Fruit fly (Drosophila melanogaster): Measurements from ENCODE around the gene Ugt307A1.

Ugt307A1 gene

DNA sequence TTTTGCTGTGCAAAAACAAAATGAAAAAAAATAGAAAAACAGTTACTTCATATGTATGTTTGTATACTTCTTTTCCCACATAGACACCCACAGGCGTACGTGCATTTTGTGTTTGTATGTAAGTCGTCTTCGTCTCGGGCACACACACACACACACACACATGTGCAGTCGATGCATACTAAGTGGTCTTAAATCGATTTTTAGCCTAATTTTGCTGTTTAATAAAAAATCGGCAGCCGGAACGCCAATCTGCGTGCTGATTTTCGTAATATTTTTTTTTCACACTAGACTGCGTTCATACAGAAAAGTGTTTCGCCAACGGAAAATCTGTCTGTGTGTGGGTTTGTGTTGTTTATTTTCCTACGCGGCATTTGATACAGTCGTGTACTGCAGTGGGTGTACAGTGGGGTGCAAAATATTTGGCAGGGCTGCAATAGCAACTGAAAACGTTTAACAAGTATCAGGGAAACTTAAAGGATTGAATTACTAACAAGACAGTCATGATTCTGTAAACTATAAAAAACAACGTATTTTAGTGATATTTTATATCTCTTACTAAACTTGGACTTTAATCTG is 34.6 kb upstream of the Ugt307A1 start (continued):
- no peak for TF ChIP-seq CG33557 (GFP tag; optimal IDR thresholded peaks at IDR 0.05)
- TF ChIP-seq HHEX (GFP tag; optimal IDR thresholded peaks at IDR 0.05), result peak; percentile 51
- no peak for TF ChIP-seq CG10321 (GFP tag; IDR thresholded peaks at IDR 0.05)
- TF ChIP-seq esg (GFP tag; conservative IDR thresholded peaks at IDR 0.05), result no peak

DNA sequence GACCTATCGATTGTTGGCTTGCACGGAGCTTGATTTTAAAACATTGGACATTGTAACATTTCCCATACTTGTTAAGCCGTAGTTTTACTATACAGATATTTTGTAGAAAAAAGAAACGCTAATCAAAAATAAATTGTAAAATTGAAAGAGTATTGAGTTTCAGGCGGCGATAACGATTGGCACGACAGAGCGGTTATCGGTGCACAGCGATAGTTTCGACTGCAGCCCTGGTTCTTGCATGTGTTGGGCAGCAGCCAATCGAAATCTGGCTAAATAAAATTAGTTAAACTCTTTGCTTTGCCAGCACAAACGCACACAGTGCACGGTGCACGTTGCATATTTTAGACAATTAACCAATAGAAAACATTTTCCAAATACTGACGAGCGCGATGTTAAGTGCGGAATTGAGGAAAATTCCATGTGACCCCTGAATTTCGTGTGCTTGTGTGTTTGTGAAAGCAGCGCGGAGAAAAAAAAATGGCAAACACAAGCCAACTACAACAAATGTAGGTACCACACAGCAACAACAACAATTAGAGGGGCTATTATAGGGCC is 29.9 kb upstream of the Ugt307A1 start, which contains the start of gene milt:
TSS of gene milt (plus strand) at position 51 of the 555 bp plus-strand sequence.
- TF ChIP-seq unc-4 (GFP tag; IDR thresholded peaks at IDR 0.05; ENCODE audit: partially characterized antibody), result peak; percentile 82
- TF ChIP-seq hbn (GFP tag; IDR thresholded peaks at IDR 0.05; ENCODE audit: partially characterized antibody), result peak; percentile 77
- no peak for TF ChIP-seq Oli (tag; optimal IDR thresholded peaks at IDR 0.05)
- no peak for TF ChIP-seq lov (optimal IDR thresholded peaks at IDR 0.05)
- TF ChIP-seq lov (GFP tag; IDR thresholded peaks at IDR 0.05), result no peak
- peak; percentile 53 for TF ChIP-seq ems (GFP tag; optimal IDR thresholded peaks at IDR 0.05)
- no peak for TF ChIP-seq gt (GFP tag; IDR thresholded peaks at IDR 0.05)
- TF ChIP-seq CG3838 (GFP tag; optimal IDR thresholded peaks at IDR 0.05), result no peak
- TF ChIP-seq stwl (tag; optimal IDR thresholded peaks at IDR 0.05), result peak; percentile 82
- TF ChIP-seq BtbVII (GFP tag; optimal IDR thresholded peaks at IDR 0.05), result no peak
- TF ChIP-seq pum (GFP tag; optimal IDR thresholded peaks at IDR 0.05), result no peak
- TF ChIP-seq ind (GFP tag; optimal IDR thresholded peaks at IDR 0.05), result no peak
- TF ChIP-seq Usf (GFP tag; optimal IDR thresholded peaks at IDR 0.05), result no peak
- TF ChIP-seq seq (GFP tag; IDR thresholded peaks at IDR 0.05), result no peak
- no peak for TF ChIP-seq CG8290 (GFP tag; optimal IDR thresholded peaks at IDR 0.05)
- TF ChIP-seq CG8290 (tag; optimal IDR thresholded peaks at IDR 0.05), result peak in 1 of 2 experiments; percentile 54
- no peak for TF ChIP-seq CG11093 (GFP tag; IDR thresholded peaks at IDR 0.05)
- peak; percentile 90 for TF ChIP-seq amos (GFP tag; IDR thresholded peaks at IDR 0.05; ENCODE audit: partially characterized antibody)
- TF ChIP-seq CG33213 (GFP tag; optimal IDR thresholded peaks at IDR 0.05), result no peak
- TF ChIP-seq Hand (GFP tag; optimal IDR thresholded peaks at IDR 0.05), result no peak
- no peak for TF ChIP-seq Dip3 (GFP tag; optimal IDR thresholded peaks at IDR 0.05)
- TF ChIP-seq cwo (GFP tag; optimal IDR thresholded peaks at IDR 0.05), result no peak
- TF ChIP-seq CG5953 (GFP tag; IDR thresholded peaks at IDR 0.05), result no peak
- TF ChIP-seq tgo (GFP tag; IDR thresholded peaks at IDR 0.05), result no peak
- TF ChIP-seq CG9797 (GFP tag; optimal IDR thresholded peaks at IDR 0.05), result no peak
- no peak for TF ChIP-seq Deaf1 (tag; optimal IDR thresholded peaks at IDR 0.05)
- no peak for TF ChIP-seq Elba2 (GFP tag; optimal IDR thresholded peaks at IDR 0.05)
- no peak for TF ChIP-seq CG12071 (GFP tag; optimal IDR thresholded peaks at IDR 0.05)
- no peak for TF ChIP-seq Lhr (GFP tag; optimal IDR thresholded peaks at IDR 0.05)
- TF ChIP-seq CG7556 (GFP tag; optimal IDR thresholded peaks at IDR 0.05), result no peak
- no peak for TF ChIP-seq CG18619 (GFP tag; optimal IDR thresholded peaks at IDR 0.05)
- TF ChIP-seq CG11695 (GFP tag; IDR thresholded peaks at IDR 0.05), result no peak
- no peak for TF ChIP-seq gce (GFP tag; IDR thresholded peaks at IDR 0.05)
- TF ChIP-seq CG1529 (GFP tag; optimal IDR thresholded peaks at IDR 0.05), result no peak
- no peak for TF ChIP-seq CG7372 (GFP tag; IDR thresholded peaks at IDR 0.05)
- no peak for TF ChIP-seq CG11398 (GFP tag; optimal IDR thresholded peaks at IDR 0.05)
- TF ChIP-seq Dll (GFP tag; IDR thresholded peaks at IDR 0.05; ENCODE audit: partially characterized antibody), result peak; percentile 82
- peak; percentile 50 for TF ChIP-seq trem (tag; optimal IDR thresholded peaks at IDR 0.05)
- no peak for TF ChIP-seq HLHmδ (GFP tag; optimal IDR thresholded peaks at IDR 0.05)
- TF ChIP-seq Scr (GFP tag; IDR thresholded peaks at IDR 0.05; ENCODE audit: partially characterized antibody), result peak; percentile 85
- no peak for TF ChIP-seq toy (GFP tag; IDR thresholded peaks at IDR 0.05)
- TF ChIP-seq CG9727 (GFP tag; optimal IDR thresholded peaks at IDR 0.05), result no peak
- no peak for TF ChIP-seq Dfd (GFP tag; optimal IDR thresholded peaks at IDR 0.05)
- no peak for TF ChIP-seq psq (GFP tag; optimal IDR thresholded peaks at IDR 0.05)
- no peak for TF ChIP-seq fd102C (GFP tag; optimal IDR thresholded peaks at IDR 0.05)
